Worm (Caenorhabditis elegans): ENCODE data around the gene K12H6.4.

The K12H6.4 gene

DNA sequence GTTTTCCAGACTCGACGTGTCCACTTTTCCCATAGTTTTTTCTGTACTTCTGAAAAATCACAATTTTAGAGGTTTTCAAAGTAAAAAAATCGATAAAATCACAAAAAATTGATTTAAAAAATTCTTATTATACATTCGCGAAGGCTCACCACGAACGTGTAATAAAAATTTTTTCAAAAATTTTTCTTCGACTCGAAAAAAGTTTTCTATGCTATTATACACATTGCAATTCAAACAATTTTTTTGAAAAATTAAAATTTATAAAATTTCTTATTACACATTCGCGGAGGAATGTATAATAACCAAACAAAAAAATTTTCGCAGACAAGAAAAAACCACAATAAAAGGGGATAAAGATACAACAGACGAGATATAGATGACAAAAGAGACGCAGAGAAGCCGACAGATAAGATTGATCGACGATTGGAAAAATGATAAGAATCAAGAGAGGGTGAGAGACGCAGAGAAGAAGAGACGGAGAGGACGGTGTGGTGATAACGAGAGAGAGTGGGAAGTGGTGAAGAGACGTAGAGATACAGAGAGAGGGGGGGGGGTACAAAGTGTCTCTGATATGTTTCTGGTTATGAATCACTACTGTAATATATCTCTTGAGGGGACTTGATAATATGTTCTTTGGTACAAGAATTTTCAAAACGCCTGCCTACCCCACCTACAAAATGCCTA lies 23.4 kb downstream of the K12H6.4 start, which contains the start of gene nhr-119 (continued):
- TF ChIP-seq fkh-2 (tag; optimal IDR thresholded peaks at IDR 0.05) (no peak), R02D3.7 (tag; optimal IDR thresholded peaks at IDR 0.05) (peak; percentile 48), eor-1 (tag; optimal IDR thresholded peaks at IDR 0.05) (no peak), ama-1 (optimal IDR thresholded peaks at IDR 0.05) (no peak), fkh-10 (GFP tag; optimal IDR thresholded peaks at IDR 0.05) (no peak), mdl-1 (tag; optimal IDR thresholded peaks at IDR 0.05) (no peak), mml-1 (tag; optimal IDR thresholded peaks at IDR 0.05) (no peak), nhr-23 (tag; optimal IDR thresholded peaks at IDR 0.05) (peak; percentile 92)

DNA sequence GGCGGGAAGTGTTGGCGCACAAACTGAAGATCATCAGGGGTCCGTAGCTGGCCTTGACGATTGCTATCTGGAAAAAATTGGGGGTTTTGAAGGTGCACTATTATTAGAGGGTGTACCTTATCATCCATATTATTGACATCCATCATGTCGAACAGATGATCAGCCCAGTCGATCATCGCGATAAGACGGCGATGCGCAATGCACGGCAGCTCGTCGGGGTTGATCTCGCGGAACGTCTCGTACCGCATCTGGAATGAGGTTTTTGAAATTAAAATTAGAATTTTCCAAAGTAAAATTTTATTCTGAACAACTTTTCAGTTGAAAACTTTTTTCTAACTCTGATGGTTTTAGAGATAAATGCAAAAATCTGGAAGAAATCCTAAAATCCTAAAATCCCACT lies 26.1 kb downstream of the K12H6.4 start:
- no peak for TF ChIP-seq elt-1 (tag; optimal IDR thresholded peaks at IDR 0.05)
- no peak for TF ChIP-seq nhr-77 (tag; optimal IDR thresholded peaks at IDR 0.05)
- no peak for TF ChIP-seq eor-1 (tag; optimal IDR thresholded peaks at IDR 0.05)
- no peak for TF ChIP-seq ama-1 (optimal IDR thresholded peaks at IDR 0.05)
- no peak for TF ChIP-seq unc-62 (GFP tag; optimal IDR thresholded peaks at IDR 0.05)

ce11 chrII:2796431-2796830 lies 27.6 kb downstream of the K12H6.4 start:
- no peak for TF ChIP-seq egl-5 (tag; optimal IDR thresholded peaks at IDR 0.05)
- TF ChIP-seq tbx-2 (tag; optimal IDR thresholded peaks at IDR 0.05) = no peak
- no peak for TF ChIP-seq lsy-12 (tag; optimal IDR thresholded peaks at IDR 0.05)

ce11 chrII:2795413-2795812 lies 28.7 kb downstream of the K12H6.4 start:
- TF ChIP-seq egl-27 (tag; optimal IDR thresholded peaks at IDR 0.05) = no peak
- no peak for TF ChIP-seq elt-1 (tag; optimal IDR thresholded peaks at IDR 0.05)
- TF ChIP-seq egl-5 (tag; optimal IDR thresholded peaks at IDR 0.05) = no peak
- no peak for TF ChIP-seq fkh-10 (GFP tag; optimal IDR thresholded peaks at IDR 0.05)
- TF ChIP-seq lin-15B (tag; optimal IDR thresholded peaks at IDR 0.05) = no peak
- peak; percentile 75 for TF ChIP-seq ceh-28 (tag; optimal IDR thresholded peaks at IDR 0.05)

ce11 chrII:2791693-2792092 lies 32.4 kb downstream of the K12H6.4 start:
- TF ChIP-seq pqm-1 (tag; optimal IDR thresholded peaks at IDR 0.05) (no peak), aly-2 (tag; optimal IDR thresholded peaks at IDR 0.05) (no peak), nfya-1 (tag; optimal IDR thresholded peaks at IDR 0.05; ENCODE audit: insufficient read depth) (no peak), tbx-2 (tag; optimal IDR thresholded peaks at IDR 0.05) (no peak), elt-2 (tag; optimal IDR thresholded peaks at IDR 0.05) (no peak), R02D3.7 (tag; optimal IDR thresholded peaks at IDR 0.05) (no peak), ceh-16 (tag; optimal IDR thresholded peaks at IDR 0.05) (no peak), elt-1 (tag; optimal IDR thresholded peaks at IDR 0.05) (no peak), pha-4 (tag; optimal IDR thresholded peaks at IDR 0.05) (no peak), nhr-77 (tag; optimal IDR thresholded peaks at IDR 0.05) (no peak), ztf-11 (tag; optimal IDR thresholded peaks at IDR 0.05) (no peak), mdl-1 (tag; optimal IDR thresholded peaks at IDR 0.05) (no peak), fkh-2 (tag; optimal IDR thresholded peaks at IDR 0.05) (no peak)

DNA sequence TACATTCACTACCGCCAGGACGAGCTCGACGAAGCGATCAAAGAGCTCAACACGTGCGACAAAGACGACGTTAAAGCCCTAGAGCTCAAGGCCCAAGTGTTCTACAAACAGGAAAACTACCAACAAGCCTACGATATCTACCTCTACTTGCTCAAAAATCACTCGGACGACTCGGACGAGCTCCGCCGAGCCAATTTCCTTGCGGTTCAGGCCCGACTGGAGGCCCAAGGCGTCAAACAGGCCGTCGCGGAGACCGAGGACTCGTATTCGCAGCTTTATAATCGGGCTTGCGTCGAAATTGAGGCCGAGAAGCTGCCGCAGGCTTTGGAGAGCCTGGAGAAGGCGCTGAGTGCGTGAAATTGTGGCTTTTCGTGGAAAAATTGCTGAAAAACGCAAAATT lies 36.2 kb downstream of the K12H6.4 start:
- no peak for TF ChIP-seq sea-2 (GFP tag; optimal IDR thresholded peaks at IDR 0.05)
- no peak for TF ChIP-seq lin-39 (tag; optimal IDR thresholded peaks at IDR 0.05)
- TF ChIP-seq ceh-9 (tag; optimal IDR thresholded peaks at IDR 0.05) = no peak
- no peak for TF ChIP-seq ztf-11 (tag; optimal IDR thresholded peaks at IDR 0.05)
- no peak for TF ChIP-seq nfya-1 (tag; optimal IDR thresholded peaks at IDR 0.05; ENCODE audit: insufficient read depth)
- no peak for TF ChIP-seq fos-1 (tag; optimal IDR thresholded peaks at IDR 0.05)
- no peak for TF ChIP-seq daf-12 (tag; optimal IDR thresholded peaks at IDR 0.05)
- no peak for TF ChIP-seq lsy-12 (tag; optimal IDR thresholded peaks at IDR 0.05)

ce11 chrII:2787031-2787512 lies 37.0 kb downstream of the K12H6.4 start, which contains the start of the genes F08D12.12 and srpa-72:
Gene F08D12.12, minus strand, starts transcription at chrII:2787081.
Gene srpa-72, plus strand, starts transcription at chrII:2787481.
- TF ChIP-seq lin-15B (tag; optimal IDR thresholded peaks at IDR 0.05) = peak; percentile 47
- TF ChIP-seq nhr-237 (tag; optimal IDR thresholded peaks at IDR 0.05) = no peak
- TF ChIP-seq hmg-11 (tag; optimal IDR thresholded peaks at IDR 0.05) = peak; percentile 85
- TF ChIP-seq elt-2 (tag; optimal IDR thresholded peaks at IDR 0.05) = peak; percentile 21
- no peak for TF ChIP-seq fkh-2 (tag; optimal IDR thresholded peaks at IDR 0.05)
- no peak for TF ChIP-seq ztf-4 (tag; optimal IDR thresholded peaks at IDR 0.05)
- TF ChIP-seq lin-39 (tag; optimal IDR thresholded peaks at IDR 0.05) = peak; percentile 63

Measured in whole organism, L3 larva.